Worm (Caenorhabditis elegans): ENCODE results near the gene M02E1.4.
"Not testable (repeated sequence)": the region's sequence is repeated elsewhere in the genome, so short reads cannot be mapped to it uniquely, and the experiment has no call there.

The M02E1.4 gene

DNA sequence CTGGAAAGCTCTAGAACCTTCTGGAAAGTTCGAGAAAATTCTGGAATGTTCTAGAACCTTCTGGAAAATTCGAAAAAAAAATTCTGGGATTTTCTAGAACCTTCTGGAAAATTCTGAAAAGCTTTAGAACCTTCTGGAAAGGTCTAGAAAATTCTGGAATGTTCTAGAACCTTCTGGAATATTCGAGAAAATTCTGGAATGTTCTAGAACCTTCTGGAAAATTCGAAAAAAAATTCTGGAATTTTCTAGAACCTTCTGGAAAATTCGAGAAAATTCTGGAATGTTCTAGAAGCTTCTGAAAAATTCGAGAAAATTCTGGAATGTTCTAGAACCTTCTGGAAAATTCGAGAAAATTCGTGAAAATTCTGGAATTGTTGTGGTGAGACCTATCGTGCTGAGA is 17.8 kb downstream of the M02E1.4 start:
- TF ChIP-seq nfyb-1 (GFP tag; IDR thresholded peaks at IDR 0.05), result peak; percentile 64; the same call in 1 of the 2 replicates
- TF ChIP-seq hsf-1 (GFP tag; IDR thresholded peaks at IDR 0.05), result peak; percentile 98
- TF ChIP-seq cebp-1 (GFP tag; IDR thresholded peaks at IDR 0.05), result 0 out of 2 replicates have a peak, but pooled peaks have one; percentile 9
- not testable (repeated sequence) for TF ChIP-seq cebp-1 (tag; optimal IDR thresholded peaks at IDR 0.05)
- TF ChIP-seq ztf-25 (GFP tag; IDR thresholded peaks at IDR 0.05), result 0 out of 2 replicates have a peak, but pooled peaks have one; percentile 52
- 0 out of 2 replicates have a peak, but pooled peaks have one; percentile 39 for TF ChIP-seq Y79H2A.3 (GFP tag; conservative IDR thresholded peaks at IDR 0.05)
- peak; percentile 7; the same call in 1 of the 2 replicates for TF ChIP-seq pbrm-1 (GFP tag; IDR thresholded peaks at IDR 0.05)
- TF ChIP-seq ceh-40 (GFP tag; IDR thresholded peaks at IDR 0.05), result 0 out of 2 replicates have a peak, but pooled peaks have one; percentile 74
- 0 out of 2 replicates have a peak, but pooled peaks have one; percentile 43 for TF ChIP-seq F39B2.1 (GFP tag; IDR thresholded peaks at IDR 0.05)
- peak; percentile 47 for TF ChIP-seq madf-6 (GFP tag; IDR thresholded peaks at IDR 0.05)
- TF ChIP-seq dox-1 (GFP tag; IDR thresholded peaks at IDR 0.05), result peak; percentile 93
- TF ChIP-seq egrh-3 (GFP tag; IDR thresholded peaks at IDR 0.05), result 0 out of 2 replicates have a peak, but pooled peaks have one; percentile 22
- TF ChIP-seq ekl-4 (GFP tag; IDR thresholded peaks at IDR 0.05), result 0 out of 2 replicates have a peak, but pooled peaks have one; percentile 54
- TF ChIP-seq rcor-1 (GFP tag; IDR thresholded peaks at IDR 0.05), result peak; percentile 50; the same call in 1 of the 2 replicates
- TF ChIP-seq ceh-100 (GFP tag; IDR thresholded peaks at IDR 0.05), result peak; percentile 45; the same call in 1 of the 2 replicates

DNA sequence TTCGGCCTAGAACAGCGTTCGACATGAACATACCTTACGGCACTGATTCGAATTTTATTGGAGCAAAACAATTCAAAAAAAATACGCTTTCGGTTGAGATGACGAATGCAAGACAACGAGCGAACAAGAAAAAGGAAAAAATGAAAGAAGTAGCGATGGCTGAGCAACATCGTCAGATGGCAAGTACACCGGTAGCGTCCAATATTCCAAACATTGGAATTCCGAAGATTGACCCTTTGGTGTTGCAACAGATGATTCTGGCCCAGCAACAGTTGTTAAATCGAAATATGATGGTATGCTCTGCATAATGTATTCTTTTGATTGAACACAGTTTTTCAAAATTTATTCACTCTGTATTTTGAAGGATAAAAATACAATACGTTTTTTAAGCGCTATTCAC is 19.6 kb downstream of the M02E1.4 start:
- TF ChIP-seq hrde-1 (tag; optimal IDR thresholded peaks at IDR 0.05; ENCODE audit: borderline replicate concordance) (no peak), nhr-80 (tag; optimal IDR thresholded peaks at IDR 0.05) (no peak), tbp1 (GFP tag; optimal IDR thresholded peaks at IDR 0.05) (no peak), cebp-1 (GFP tag; IDR thresholded peaks at IDR 0.05) (no peak), cebp-1 (tag; optimal IDR thresholded peaks at IDR 0.05) (no peak), mes-4 (tag; optimal IDR thresholded peaks at IDR 0.05) (no peak), lag-1 (GFP tag; IDR thresholded peaks at IDR 0.05) (no peak), Y53G8AR.9 (GFP tag; conservative IDR thresholded peaks at IDR 0.05) (no peak), Y79H2A.3 (GFP tag; conservative IDR thresholded peaks at IDR 0.05) (no peak), nhr-27 (tag; optimal IDR thresholded peaks at IDR 0.05) (no peak), let-607 (tag; optimal IDR thresholded peaks at IDR 0.05) (no peak)

DNA sequence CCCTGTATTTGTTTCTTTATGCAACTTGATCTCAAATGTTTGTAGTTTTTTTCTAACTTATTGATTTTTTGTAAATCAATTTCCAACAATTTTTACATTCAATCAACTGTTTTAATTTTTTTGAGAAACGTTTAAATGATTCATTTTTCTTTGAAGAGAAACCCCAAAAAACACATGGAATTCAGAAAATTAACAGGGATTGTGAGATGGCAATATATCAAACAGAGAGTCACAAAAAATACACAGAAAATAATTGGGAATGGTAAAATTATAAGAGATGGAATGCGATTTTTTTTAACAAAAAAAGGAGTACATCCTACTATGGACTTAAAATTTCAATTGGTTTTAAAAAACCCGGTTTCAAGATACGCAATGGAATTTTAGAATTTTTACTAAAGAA is 21.4 kb downstream of the M02E1.4 start:
- TF ChIP-seq nfya-2 (GFP tag; IDR thresholded peaks at IDR 0.05) (no peak), snpc-1.1 (tag; optimal IDR thresholded peaks at IDR 0.05; ENCODE audit: insufficient read depth) (no peak)

DNA sequence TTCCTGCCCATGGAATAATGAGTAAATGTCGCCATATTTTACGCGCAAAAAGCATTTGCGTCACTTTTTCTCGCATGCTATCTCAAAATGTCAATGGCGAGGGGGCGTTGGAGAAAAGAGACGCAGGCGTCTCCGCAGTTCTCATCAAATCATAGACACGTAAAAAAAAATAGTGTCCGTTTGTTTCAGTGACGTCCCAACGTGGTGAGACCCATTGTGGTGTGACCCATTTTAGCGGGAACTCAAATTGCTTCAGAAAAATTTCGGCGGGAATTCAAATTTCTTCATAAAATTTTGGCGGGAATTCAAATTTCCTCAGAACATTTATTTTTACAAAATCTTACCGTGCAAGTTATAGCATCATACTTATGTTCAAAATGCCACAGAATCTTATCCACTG is 30.7 kb downstream of the M02E1.4 start:
- TF ChIP-seq tbp1 (GFP tag; optimal IDR thresholded peaks at IDR 0.05) (peak; percentile 3), B0261.1 (tag; optimal IDR thresholded peaks at IDR 0.05) (no peak), sea-2 (GFP tag; IDR thresholded peaks at IDR 0.05) (no peak), ztf-26 (tag; optimal IDR thresholded peaks at IDR 0.05) (peak; percentile 28), lin-54 (GFP tag; optimal IDR thresholded peaks at IDR 0.05) (peak; percentile 48), cebp-1 (GFP tag; IDR thresholded peaks at IDR 0.05) (no peak), cebp-1 (tag; optimal IDR thresholded peaks at IDR 0.05) (peak; percentile 20), nhr-80 (tag; optimal IDR thresholded peaks at IDR 0.05) (peak; percentile 49), let-607 (tag; optimal IDR thresholded peaks at IDR 0.05) (peak in 1 of 2 experiments; percentile 3), mcd-1 (GFP tag; IDR thresholded peaks at IDR 0.05) (no peak)

DNA sequence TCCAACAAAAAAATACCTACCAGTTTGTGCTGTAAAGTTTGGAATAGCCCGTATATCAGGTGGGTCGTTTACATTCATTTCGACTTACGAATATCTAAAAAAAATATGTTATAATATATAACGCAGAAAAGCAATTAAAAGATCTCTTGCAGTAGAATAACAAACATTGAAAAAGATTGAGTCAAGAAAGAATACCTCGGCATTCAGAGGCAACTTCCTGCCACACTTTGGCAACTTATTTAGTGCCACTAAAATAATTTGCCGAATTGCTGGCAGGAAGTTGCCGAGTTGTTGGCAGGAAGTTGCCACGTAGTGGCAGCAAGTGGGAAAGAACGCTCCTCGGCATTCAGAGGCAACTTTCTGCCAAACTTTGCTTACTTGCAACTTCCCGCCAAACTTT is 34.0 kb downstream of the M02E1.4 start, which contains the start of gene C04E7.3:
Gene C04E7.3, minus strand, starts transcription at position 101 of the 400 bp plus-strand sequence.
- TF ChIP-seq madf-3 (GFP tag; IDR thresholded peaks at IDR 0.05), result 0 out of 2 replicates have a peak, but pooled peaks have one; percentile 45

Measured in whole organism, young adult.